Fruit fly (Drosophila melanogaster) whole organism, wandering third instar larva: ENCODE data around the gene CG31347.
A peak's percentile ranks its signal among the peaks of the same experiment; 100 is the strongest.

Source experiments
- Abd-B ChIP-seq: fragments of >200 bp; optimal IDR thresholded peaks from 2 replicates; lab custom pipeline; 2017; ENCODE audit warnings: missing biosample characterization, missing genetic modification characterization
- CG32264 ChIP-seq: fragments of 200-800 bp; sonication (Bioruptor generic); optimal IDR thresholded peaks from 2 replicates; lab custom pipeline; 2016; ENCODE audit warnings: missing biosample characterization, missing genetic modification characterization
- CG9705 ChIP-seq: fragments of 200-800 bp; sonication (Bioruptor generic); optimal IDR thresholded peaks from 2 replicates; lab custom pipeline; 2018; ENCODE audit warnings: missing biosample characterization, mild to moderate bottlenecking, missing genetic modification characterization
- CrebA ChIP-seq: fragments of 200-800 bp; sonication (Bioruptor generic); optimal IDR thresholded peaks from 2 replicates; lab custom pipeline; 2016; ENCODE audit warnings: missing biosample characterization, mild to moderate bottlenecking, missing genetic modification characterization, borderline replicate concordance
- Dfd ChIP-seq: fragments of >200 bp; optimal IDR thresholded peaks from 2 replicates; lab custom pipeline; 2017; ENCODE audit warnings: missing biosample characterization, missing genetic modification characterization
- Dif ChIP-seq: fragments of 200-275, 200-300 bp; sonication (Bioruptor generic); optimal IDR thresholded peaks from 2 replicates; lab custom pipeline; 2018; ENCODE audit warnings: missing biosample characterization, missing genetic modification characterization; ENCODE audit not compliant: partially characterized antibody
- GATAd ChIP-seq: sonication (Bioruptor generic); optimal IDR thresholded peaks from 2 replicates; lab custom pipeline; 2016; ENCODE audit warnings: missing biosample characterization, missing genetic modification characterization
- Hnf4 ChIP-seq: fragments of 200-800 bp; sonication (Bioruptor generic); optimal IDR thresholded peaks from 2 replicates; lab custom pipeline; 2016; ENCODE audit warnings: missing biosample characterization, mild to moderate bottlenecking, missing genetic modification characterization
- Hr78 ChIP-seq: fragments of >200 bp; optimal IDR thresholded peaks from 2 replicates; lab custom pipeline; 2017; ENCODE audit warnings: missing biosample characterization, missing genetic modification characterization
- Jra ChIP-seq: sonication (Bioruptor generic); optimal IDR thresholded peaks from 2 replicates; lab custom pipeline; 2016; ENCODE audit warnings: missing biosample characterization, missing genetic modification characterization
- Mio ChIP-seq: sonication (Bioruptor generic); optimal IDR thresholded peaks from 2 replicates; lab custom pipeline; 2016; ENCODE audit warnings: missing biosample characterization, missing genetic modification characterization
- Myc ChIP-seq: fragments of >200 bp; optimal IDR thresholded peaks from 2 replicates; lab custom pipeline; 2017
- OdsH ChIP-seq: fragments of 200-800 bp; sonication (Bioruptor generic); optimal IDR thresholded peaks from 2 replicates; lab custom pipeline; 2016; ENCODE audit warnings: missing biosample characterization, mild to moderate bottlenecking, missing genetic modification characterization
- Rel ChIP-seq, 2 experiments: fragments of 200-800 bp; sonication (Bioruptor generic) in 1 of 2; optimal IDR thresholded peaks; 2 replicates in 1 of 2; 3 replicates in 1 of 2; lab custom pipeline; 2016 to 2019; ENCODE audit warnings: mild to moderate bottlenecking in 2 of 2, missing biosample characterization in 2 of 2, missing genetic modification characterization in 2 of 2, moderate library complexity in 1 of 2
- br ChIP-seq: fragments of 200-800 bp; sonication (Bioruptor generic); optimal IDR thresholded peaks from 2 replicates; lab custom pipeline; 2016; ENCODE audit warnings: missing biosample characterization, missing genetic modification characterization
- dl ChIP-seq, 2 experiments: fragments of 175-275, 200-275 bp in 1 of 2; fragments of 200-275 bp in 1 of 2; sonication (Bioruptor generic); optimal IDR thresholded peaks; lab custom pipeline; 2018; ENCODE audit warnings: mild to moderate bottlenecking in 2 of 2, missing biosample characterization in 2 of 2, missing genetic modification characterization in 2 of 2, moderate library complexity in 2 of 2; ENCODE audit not compliant: partially characterized antibody in 2 of 2, insufficient read depth in 1 of 2
- dmrt93B ChIP-seq: fragments of 200-800 bp; sonication (Bioruptor generic); optimal IDR thresholded peaks from 2 replicates; lab custom pipeline; 2018; ENCODE audit warnings: missing biosample characterization, mild to moderate bottlenecking, missing genetic modification characterization
- dsf ChIP-seq: sonication (Bioruptor generic); optimal IDR thresholded peaks from 2 replicates; lab custom pipeline; 2016; ENCODE audit warnings: missing biosample characterization, missing genetic modification characterization, borderline replicate concordance
- foxo ChIP-seq, 2 experiments: fragments of 200-800 bp; sonication (Bioruptor generic); optimal IDR thresholded peaks; 2 replicates in 1 of 2; 3 replicates in 1 of 2; lab custom pipeline; 2016 to 2017; ENCODE audit warnings: missing biosample characterization in 2 of 2, missing genetic modification characterization in 2 of 2
- fru ChIP-seq: fragments of 200-800 bp; sonication (Bioruptor generic); optimal IDR thresholded peaks from 3 replicates; lab custom pipeline; 2016; ENCODE audit warnings: missing biosample characterization, mild to moderate bottlenecking, missing genetic modification characterization
- h ChIP-seq: fragments of 200-800 bp; sonication (Bioruptor generic); optimal IDR thresholded peaks from 3 replicates; lab custom pipeline; 2016; ENCODE audit warnings: missing biosample characterization, mild to moderate bottlenecking, missing genetic modification characterization
- jim ChIP-seq: fragments of 175-275, 200-325 bp; sonication (Bioruptor generic); optimal IDR thresholded peaks from 2 replicates; lab custom pipeline; 2016; ENCODE audit warnings: missing biosample characterization, mild to moderate bottlenecking, missing genetic modification characterization
- lola ChIP-seq: fragments of >200 bp; optimal IDR thresholded peaks from 2 replicates; lab custom pipeline; 2017; ENCODE audit warnings: missing biosample characterization, missing genetic modification characterization
- pan ChIP-seq: fragments of >200 bp; optimal IDR thresholded peaks from 2 replicates; lab custom pipeline; 2017
- psq ChIP-seq: fragments of 200-800 bp; sonication (Bioruptor generic); optimal IDR thresholded peaks from 3 replicates; lab custom pipeline; 2017; ENCODE audit warnings: missing biosample characterization, mild to moderate bottlenecking, missing genetic modification characterization, moderate library complexity
- rgr ChIP-seq: fragments of 200-800 bp; sonication (Bioruptor generic); optimal IDR thresholded peaks from 3 replicates; lab custom pipeline; 2016; ENCODE audit warnings: missing biosample characterization, mild to moderate bottlenecking, missing genetic modification characterization
- sage ChIP-seq: fragments of 200-800 bp; sonication (Bioruptor generic); optimal IDR thresholded peaks from 2 replicates; lab custom pipeline; 2016; ENCODE audit warnings: missing biosample characterization, mild to moderate bottlenecking, missing genetic modification characterization
- sv ChIP-seq: fragments of 200-800 bp; sonication (Bioruptor generic); optimal IDR thresholded peaks from 3 replicates; lab custom pipeline; 2016; ENCODE audit warnings: missing biosample characterization, missing genetic modification characterization
- tai ChIP-seq: sonication (Bioruptor generic); optimal IDR thresholded peaks from 2 replicates; lab custom pipeline; 2016; ENCODE audit warnings: missing biosample characterization, missing genetic modification characterization
- usp ChIP-seq: fragments of >200 bp; optimal IDR thresholded peaks from 2 replicates; lab custom pipeline; 2017; ENCODE audit warnings: missing biosample characterization, missing genetic modification characterization

Gene CG31347

DNA sequence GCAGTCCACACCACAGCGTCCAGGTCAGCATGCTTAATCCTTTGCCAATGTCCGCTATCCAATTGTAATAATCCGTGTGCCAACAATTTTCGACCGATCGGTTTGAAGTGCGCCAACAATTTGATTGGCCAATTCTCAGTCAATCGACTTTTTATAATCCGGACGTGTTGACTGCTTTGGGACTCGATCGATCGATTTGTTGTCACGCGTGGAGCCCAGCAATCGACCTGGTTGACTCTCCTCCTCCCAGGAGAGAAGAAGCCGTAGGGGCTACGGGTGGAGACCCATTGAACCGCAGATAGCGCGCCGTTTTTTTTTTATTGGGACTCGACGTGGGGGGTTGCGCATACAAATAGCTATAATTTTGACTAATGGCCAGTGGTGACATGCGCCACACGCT, 11.1 kb downstream of the CG31347 start, which contains the start of gene Cyp313a4:
TSS of gene Cyp313a4 (minus strand) at position 101 of the 400 bp plus-strand sequence.
- TF ChIP-seq Dfd (GFP tag; lab: Kevin White, UChicago) (no peak), jim (no peak), dmrt93B (GFP tag; lab: Kevin White, UChicago) (no peak), GATAd (GFP tag; lab: Kevin White, UChicago) (no peak), sv (no peak), h (GFP tag; lab: Kevin White, UChicago) (no peak), Dif (GFP tag; lab: Kevin White, UChicago) (no peak), CrebA (GFP tag; lab: Kevin White, UChicago) (no peak), Mio (no peak), dsf (GFP tag; lab: Kevin White, UChicago) (no peak), dl (GFP tag; optimal IDR thresholded peaks at IDR 0.05; lab: Kevin White, UChicago; ENCODE audit: insufficient read depth in 1 of 2, partially characterized antibody in 2 of 2) (no peak), CG9705 (GFP tag; lab: Kevin White, UChicago) (no peak), br (GFP tag; lab: Kevin White, UChicago) (no peak), fru (GFP tag; lab: Kevin White, UChicago) (no peak), Jra (no peak), rgr (no peak), Hnf4 (GFP tag; lab: Kevin White, UChicago) (no peak), OdsH (GFP tag; lab: Kevin White, UChicago) (no peak)

dm6 chr3R:12678850-12679249, 13.5 kb downstream of the CG31347 start, which contains the start of gene mbo:
Gene mbo, minus strand, starts transcription at chr3R:12679052.
- TF ChIP-seq CrebA (GFP tag; lab: Kevin White, UChicago) (no peak), dsf (GFP tag; lab: Kevin White, UChicago) (no peak), pan (lab: Kevin White, UChicago) (no peak), OdsH (GFP tag; lab: Kevin White, UChicago) (no peak), Abd-B (GFP tag; lab: Kevin White, UChicago) (no peak), h (GFP tag; lab: Kevin White, UChicago) (no peak), Jra (no peak), psq (GFP tag; lab: Kevin White, UChicago) (no peak), Hnf4 (GFP tag; lab: Kevin White, UChicago) (no peak), rgr (no peak), GATAd (GFP tag; lab: Kevin White, UChicago) (no peak), Mio (no peak), CG32264 (no peak), Myc (no peak), lola (no peak), foxo (GFP tag; optimal IDR thresholded peaks at IDR 0.05; lab: Kevin White, UChicago) (no peak), sage (GFP tag; lab: Kevin White, UChicago) (no peak)

dm6 chr3R:12676160-12676559, 16.2 kb downstream of the CG31347 start, which contains the start of gene CG43630:
Gene CG43630, minus strand, starts transcription at chr3R:12676260.
- no peak for TF ChIP-seq dl (GFP tag; optimal IDR thresholded peaks at IDR 0.05; lab: Kevin White, UChicago; ENCODE audit: insufficient read depth in 1 of 2, partially characterized antibody in 2 of 2)
- no peak for TF ChIP-seq foxo (GFP tag; optimal IDR thresholded peaks at IDR 0.05; lab: Kevin White, UChicago)
- no peak for TF ChIP-seq Hnf4 (GFP tag; lab: Kevin White, UChicago)
- no peak for TF ChIP-seq h (GFP tag; lab: Kevin White, UChicago)
- no peak for TF ChIP-seq fru (GFP tag; lab: Kevin White, UChicago)
- no peak for TF ChIP-seq sv
- no peak for TF ChIP-seq lola

- TF ChIP-seq Dif (GFP tag; lab: Kevin White, UChicago) (peak; percentile 33), rgr (no peak)
- TF ChIP-seq, all 38 proteins: peak for 1
Measured at dm6 chr3R:12674041-12674623, 18.3 kb downstream of the CG31347 start, which contains the start of gene Gnmt. Gene Gnmt, plus strand, starts transcription at chr3R:12674608.

DNA sequence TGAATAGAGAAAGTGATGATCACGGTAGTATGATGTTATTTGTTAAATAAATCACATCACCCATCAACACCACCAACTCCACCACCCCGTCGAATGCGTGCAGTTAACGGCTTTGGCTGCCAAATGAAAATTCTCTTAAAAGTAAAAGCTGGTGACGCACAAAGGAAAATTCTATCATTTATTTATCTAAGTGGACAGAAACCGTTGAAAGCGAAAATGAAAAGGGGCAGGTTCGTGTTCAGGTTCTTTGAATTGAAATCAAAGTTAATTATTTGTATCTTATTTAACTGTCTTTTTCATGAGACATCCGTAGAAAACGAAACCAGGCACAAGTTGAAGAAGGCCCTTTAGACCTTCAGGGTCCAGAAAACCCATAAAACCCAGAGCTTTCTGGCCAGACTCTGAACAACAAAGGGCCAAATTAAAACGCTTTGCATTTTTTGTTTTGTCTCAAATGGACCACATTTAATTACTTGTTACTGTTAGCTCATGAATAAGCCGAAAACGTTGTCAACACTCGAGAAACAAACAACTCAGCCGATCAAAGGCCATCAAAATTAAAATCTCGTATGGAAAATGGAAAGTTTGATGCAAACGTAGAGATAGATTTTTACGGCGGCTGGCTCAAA, 26.1 kb downstream of the CG31347 start:
- TF ChIP-seq dl (GFP tag; optimal IDR thresholded peaks at IDR 0.05; lab: Kevin White, UChicago; ENCODE audit: insufficient read depth in 1 of 2, partially characterized antibody in 2 of 2) (no peak), usp (GFP tag; lab: Kevin White, UChicago) (no peak), Abd-B (GFP tag; lab: Kevin White, UChicago) (no peak), CG9705 (GFP tag; lab: Kevin White, UChicago) (no peak), sv (no peak), Myc (no peak), Dfd (GFP tag; lab: Kevin White, UChicago) (no peak), Hr78 (GFP tag; lab: Kevin White, UChicago) (no peak), tai (GFP tag; lab: Kevin White, UChicago) (no peak), jim (no peak), pan (lab: Kevin White, UChicago) (no peak), Rel (GFP tag; optimal IDR thresholded peaks at IDR 0.05; lab: Kevin White, UChicago) (no peak), Rel (tag; optimal IDR thresholded peaks at IDR 0.05; lab: Kevin White, UChicago) (no peak), Hnf4 (GFP tag; lab: Kevin White, UChicago) (no peak), Dif (GFP tag; lab: Kevin White, UChicago) (no peak), CrebA (GFP tag; lab: Kevin White, UChicago) (no peak)
